Fruit fly (Drosophila melanogaster): ENCODE measurements around the gene upd1.

The upd1 gene

DNA sequence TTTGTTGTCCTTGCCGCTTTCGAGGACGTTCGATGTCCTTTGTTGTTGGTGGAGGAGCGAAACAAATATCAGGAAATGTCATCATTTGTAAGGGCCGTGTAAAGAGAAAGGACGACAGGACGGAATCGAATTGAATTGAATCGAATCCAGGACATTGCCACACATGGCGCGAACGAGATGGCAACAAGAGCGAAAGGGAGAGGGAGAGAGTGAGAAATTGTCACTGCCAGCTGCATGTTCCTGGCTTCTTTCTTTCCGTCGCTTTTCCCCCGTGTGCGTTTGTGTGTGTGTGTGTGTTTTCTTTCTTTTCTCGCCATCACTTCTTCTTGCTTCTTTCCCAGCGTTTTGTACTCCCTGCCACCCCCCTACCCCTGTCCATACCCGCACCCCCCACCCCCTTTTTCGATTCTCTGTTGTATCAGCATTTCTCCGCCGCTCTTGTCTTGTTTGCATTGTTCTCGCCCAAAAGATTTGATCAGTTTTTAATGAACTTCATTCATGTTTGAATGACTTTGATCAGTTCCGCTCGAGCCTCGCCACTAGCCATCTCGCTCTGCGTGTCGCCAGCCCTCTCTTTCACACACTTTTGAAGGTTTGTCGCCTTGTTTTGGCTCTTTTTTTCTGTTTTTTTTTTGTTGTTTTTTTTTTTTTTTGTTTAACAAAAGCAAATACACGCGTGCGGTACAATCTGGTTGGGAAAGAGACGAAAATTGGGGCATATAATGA, 11.0 kb downstream of the upd1 start:
- TF ChIP-seq CG17801 (GFP tag; optimal IDR thresholded peaks at IDR 0.05; ENCODE audit: partially characterized antibody), result no peak

DNA sequence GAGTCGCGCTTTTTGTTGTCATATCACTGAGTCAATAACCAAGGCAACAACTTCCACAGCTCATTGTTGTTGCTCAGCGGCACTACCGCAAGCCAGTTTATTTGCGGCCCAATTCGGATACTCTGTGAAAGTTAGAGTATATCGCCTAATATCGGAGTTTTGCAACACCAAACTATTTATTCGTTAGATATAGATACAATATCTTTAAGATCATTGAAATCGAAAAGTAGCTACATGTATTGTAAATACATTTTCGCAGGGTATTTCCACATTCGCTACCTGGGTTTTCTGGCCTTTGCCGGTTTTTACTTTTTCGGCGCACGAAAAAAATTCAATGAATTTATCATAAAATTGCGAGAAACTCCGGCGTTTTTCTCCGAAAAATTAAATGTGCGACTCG, 15.1 kb downstream of the upd1 start:
- no peak for TF ChIP-seq CG17801 (GFP tag; optimal IDR thresholded peaks at IDR 0.05; ENCODE audit: partially characterized antibody)

DNA sequence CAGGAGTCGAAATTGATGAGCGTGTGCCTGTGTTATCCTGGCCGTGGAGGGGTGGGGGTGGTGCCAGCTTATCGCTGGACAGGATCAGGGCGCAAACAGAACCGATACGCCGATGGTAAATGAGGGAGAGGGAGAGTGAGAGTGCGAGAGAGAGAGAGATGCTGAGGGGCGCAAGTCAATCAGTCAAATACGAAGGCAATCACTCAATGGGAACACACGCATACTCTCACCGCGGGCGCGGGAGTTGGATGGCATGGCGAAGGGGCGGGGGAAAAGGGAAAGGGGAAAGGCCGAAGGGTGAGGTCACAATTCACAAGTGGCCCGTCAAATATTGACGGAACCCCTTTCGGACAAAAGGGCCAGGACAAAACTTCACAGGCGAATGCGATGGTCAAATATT, 20.4 kb downstream of the upd1 start:
- no peak for TF ChIP-seq CG17801 (GFP tag; optimal IDR thresholded peaks at IDR 0.05; ENCODE audit: partially characterized antibody)

DNA sequence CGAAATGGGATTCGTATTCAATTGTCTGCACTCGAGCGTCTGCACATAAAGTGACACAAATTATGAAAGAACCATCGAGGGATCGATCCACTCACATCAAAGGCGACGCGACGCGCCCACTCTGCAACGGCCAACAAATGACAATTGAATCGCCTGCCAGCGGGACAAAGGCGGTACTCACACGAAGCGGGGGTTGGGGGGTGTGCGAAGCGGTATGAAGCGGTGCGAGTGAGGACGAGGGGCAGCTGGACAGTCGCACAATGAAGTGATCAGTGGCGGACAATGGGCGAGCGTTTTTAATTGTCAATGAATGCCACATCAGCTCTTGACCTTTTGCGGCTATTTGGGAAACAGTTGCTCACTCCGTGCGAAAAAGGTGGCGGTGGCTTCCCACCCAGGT, 21.5 kb downstream of the upd1 start:
- no peak for TF ChIP-seq CG17801 (GFP tag; optimal IDR thresholded peaks at IDR 0.05; ENCODE audit: partially characterized antibody)

dm6 chrX:18285215-18285614, 23.9 kb downstream of the upd1 start:
- no peak for TF ChIP-seq CG17801 (GFP tag; optimal IDR thresholded peaks at IDR 0.05; ENCODE audit: partially characterized antibody)

- TF ChIP-seq CG17801 (GFP tag; optimal IDR thresholded peaks at IDR 0.05; ENCODE audit: partially characterized antibody), result no peak
These were observed 26.7 kb downstream of the upd1 start for dm6 chrX:18282381-18282813.

- TF ChIP-seq CG17801 (GFP tag; optimal IDR thresholded peaks at IDR 0.05; ENCODE audit: partially characterized antibody), result no peak
These were observed 30.4 kb downstream of the upd1 start for dm6 chrX:18278706-18279105.

dm6 chrX:18276485-18277321, 32.4 kb downstream of the upd1 start, which contains the start of gene upd3:
Gene upd3 (plus strand): TSS chrX:18277233.
- no peak for TF ChIP-seq CG17801 (GFP tag; optimal IDR thresholded peaks at IDR 0.05; ENCODE audit: partially characterized antibody)

DNA sequence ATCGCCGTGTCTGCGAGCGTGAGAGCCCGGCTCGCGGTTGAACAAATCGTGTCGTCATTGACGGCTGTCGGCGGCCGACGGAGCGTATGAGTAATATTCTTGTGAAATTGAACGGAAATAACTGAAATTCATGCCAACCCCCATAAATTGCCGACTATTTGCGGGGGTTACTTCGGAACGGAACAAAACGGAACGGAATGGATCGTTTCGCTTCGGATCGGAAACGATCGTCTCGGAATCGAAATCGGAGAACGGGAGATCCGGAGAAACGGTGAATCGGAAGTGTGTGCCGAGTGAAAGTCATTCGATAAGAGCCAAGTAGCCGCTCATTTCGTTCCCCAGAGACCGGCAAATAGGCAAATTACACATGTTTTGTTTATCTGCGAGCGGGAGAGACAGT, 33.2 kb downstream of the upd1 start:
- TF ChIP-seq CG17801 (GFP tag; optimal IDR thresholded peaks at IDR 0.05; ENCODE audit: partially characterized antibody), result no peak

- no peak for TF ChIP-seq CG17801 (GFP tag; optimal IDR thresholded peaks at IDR 0.05; ENCODE audit: partially characterized antibody)
These were observed 35.7 kb downstream of the upd1 start for dm6 chrX:18273180-18274016.

dm6 chrX:18272422-18272821, 36.7 kb downstream of the upd1 start:
- TF ChIP-seq CG17801 (GFP tag; optimal IDR thresholded peaks at IDR 0.05; ENCODE audit: partially characterized antibody), result no peak

DNA sequence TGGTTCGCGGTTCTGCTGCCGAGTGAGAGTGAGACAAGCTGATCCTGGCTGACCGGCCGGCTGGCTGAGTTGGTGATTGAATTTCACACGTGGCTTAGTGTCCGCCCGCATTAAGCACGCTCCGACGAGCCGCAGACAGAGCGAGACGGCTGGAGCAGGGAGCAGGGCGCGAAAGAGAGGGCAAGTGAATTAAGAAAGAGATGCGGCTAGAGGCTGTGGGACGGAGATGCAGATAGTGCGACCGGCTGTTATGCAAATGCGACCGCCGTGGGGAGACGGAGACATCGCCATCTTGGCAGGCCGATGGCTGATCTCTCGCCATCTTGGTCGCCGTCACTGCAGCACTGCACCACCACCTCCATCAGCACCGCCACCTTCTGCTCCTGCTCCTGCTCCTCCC, 42.2 kb downstream of the upd1 start:
- TF ChIP-seq CG17801 (GFP tag; optimal IDR thresholded peaks at IDR 0.05; ENCODE audit: partially characterized antibody), result no peak

DNA sequence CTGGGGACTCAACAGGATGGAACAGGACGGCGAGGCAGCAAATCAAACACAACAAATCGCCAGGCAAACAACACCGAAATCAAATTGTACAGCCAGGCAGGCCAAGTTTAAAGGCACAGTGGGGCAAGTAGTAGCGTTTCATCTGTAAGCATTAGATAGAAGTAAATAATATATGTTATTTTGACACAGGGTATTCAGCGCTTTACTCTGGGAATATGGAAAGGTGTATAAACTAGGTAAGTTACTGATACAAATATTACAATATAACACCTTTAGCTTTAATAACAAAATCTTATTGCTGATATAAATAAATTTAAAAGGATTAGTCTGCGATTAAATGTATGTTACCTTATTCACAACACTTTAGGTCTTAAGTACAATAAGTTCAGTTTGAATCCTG, 45.7 kb downstream of the upd1 start:
- no peak for TF ChIP-seq CG17801 (GFP tag; optimal IDR thresholded peaks at IDR 0.05; ENCODE audit: partially characterized antibody)

DNA sequence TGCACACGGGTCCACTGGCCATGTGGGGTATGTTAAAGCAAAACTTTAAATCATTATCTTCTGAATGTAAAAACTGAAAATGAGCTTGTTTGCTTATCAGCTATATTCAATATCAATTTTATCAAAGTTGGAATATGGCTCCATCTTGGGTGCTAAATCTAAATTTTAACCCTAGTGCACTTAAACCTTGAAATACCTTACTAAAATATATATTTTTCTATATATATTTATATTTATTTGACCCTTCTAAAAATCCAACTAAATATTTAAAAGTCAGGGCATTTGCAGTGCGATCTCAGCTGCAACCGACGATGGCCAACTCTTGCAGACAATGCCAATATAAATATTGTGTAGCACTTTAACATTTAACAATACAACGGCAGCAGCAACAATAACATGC, 46.9 kb downstream of the upd1 start:
- no peak for TF ChIP-seq CG17801 (GFP tag; optimal IDR thresholded peaks at IDR 0.05; ENCODE audit: partially characterized antibody)

DNA sequence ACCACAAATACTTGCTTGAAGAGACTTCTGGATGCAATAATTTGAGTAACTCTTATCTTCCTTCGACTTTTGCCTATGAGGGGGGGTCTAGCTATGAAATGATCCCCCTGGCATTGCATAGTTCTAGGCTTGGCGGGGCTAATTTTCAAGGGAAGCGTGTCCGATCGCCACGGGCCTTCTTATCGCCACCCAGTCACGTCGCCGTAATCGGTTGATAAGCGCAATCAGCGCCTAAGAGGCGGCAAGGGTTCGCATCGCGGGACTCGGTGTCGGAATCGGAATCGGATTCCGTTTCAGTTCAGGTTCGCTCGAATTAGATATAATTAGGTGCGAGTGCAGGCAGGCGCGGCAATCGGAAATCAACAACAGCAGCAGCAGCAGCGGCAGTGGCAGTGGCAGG, 47.6 kb downstream of the upd1 start:
- TF ChIP-seq CG17801 (GFP tag; optimal IDR thresholded peaks at IDR 0.05; ENCODE audit: partially characterized antibody), result no peak
